Fruit fly (Drosophila melanogaster) ovary, adult (tissue): ENCODE results near the gene Met75Ca.
A peak's percentile ranks its signal among the peaks of the same experiment; 100 is the strongest.
"Not testable (repeated sequence)": the region's sequence is repeated elsewhere in the genome, so short reads cannot be mapped to it uniquely, and the experiment has no call there.

ENCODE experiments used
- CG17801 ChIP-seq: fragments of 200-800 bp; optimal IDR thresholded peaks from 2 replicates; lab custom pipeline; 2019; ENCODE audit warnings: missing biosample characterization, mild to moderate bottlenecking, missing genetic modification characterization, moderate library complexity; ENCODE audit not compliant: partially characterized antibody

Met75Ca gene

DNA sequence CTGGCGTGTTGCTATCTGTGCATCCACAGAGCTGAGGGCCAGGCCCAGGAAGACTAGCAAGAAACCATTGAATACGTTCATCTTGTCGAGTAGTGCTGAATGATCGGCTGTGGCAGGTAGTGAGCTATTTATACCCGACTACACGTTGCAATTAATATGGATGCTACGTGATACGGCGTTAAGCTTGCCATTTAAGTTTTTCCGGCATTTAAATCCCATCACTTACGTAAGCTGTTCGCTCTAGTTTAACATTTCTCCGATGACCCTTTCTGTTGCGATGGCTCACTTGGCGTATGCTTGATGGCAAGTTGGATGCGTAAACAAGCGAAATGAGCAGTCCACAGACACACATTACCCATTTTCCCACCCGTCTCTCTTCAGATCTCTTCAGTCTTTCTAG lies at the start of gene Met75Ca:
Gene Met75Ca (minus strand): TSS at position 101 of the 400 bp plus-strand sequence.
- TF ChIP-seq CG17801 (GFP tag; lab: Kevin White, UChicago): not testable (repeated sequence)

DNA sequence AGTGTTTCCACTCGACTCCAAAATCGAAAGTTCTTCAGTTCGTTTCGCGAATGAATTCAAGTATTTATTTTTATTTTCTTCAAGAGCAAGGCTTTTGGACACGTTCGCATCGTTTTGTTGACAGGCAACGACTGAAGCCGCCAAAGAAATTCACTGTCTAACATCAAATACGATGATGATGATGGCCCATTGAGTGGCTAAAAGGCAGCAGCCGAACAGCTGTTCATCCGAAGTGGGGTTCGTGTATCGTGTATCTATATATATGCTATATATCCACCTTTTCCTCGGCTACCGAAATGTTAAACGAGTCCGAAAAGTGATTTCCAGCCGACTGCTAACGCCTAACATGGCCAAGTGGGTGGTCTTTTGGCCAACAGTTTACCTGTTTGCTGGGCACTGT lies 30.2 kb upstream of the Met75Ca start, which contains the start of gene AstC-R2:
Gene AstC-R2 (minus strand): TSS at position 133 of the 400 bp plus-strand sequence.
- no peak for TF ChIP-seq CG17801 (GFP tag; lab: Kevin White, UChicago)

DNA sequence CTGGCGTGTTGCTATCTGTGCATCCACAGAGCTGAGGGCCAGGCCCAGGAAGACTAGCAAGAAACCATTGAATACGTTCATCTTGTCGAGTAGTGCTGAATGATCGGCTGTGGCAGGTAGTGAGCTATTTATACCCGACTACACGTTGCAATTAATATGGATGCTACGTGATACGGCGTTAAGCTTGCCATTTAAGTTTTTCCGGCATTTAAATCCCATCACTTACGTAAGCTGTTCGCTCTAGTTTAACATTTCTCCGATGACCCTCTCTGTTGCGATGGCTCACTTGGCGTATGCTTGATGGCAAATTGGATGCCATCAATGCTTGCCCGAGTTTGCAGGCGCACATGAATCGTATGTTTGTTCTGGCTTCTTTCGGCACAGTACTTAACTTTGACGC lies 2.7 kb downstream of the Met75Ca start, which contains the start of gene Met75Cb:
Gene Met75Cb (minus strand): TSS at position 101 of the 400 bp plus-strand sequence.
- TF ChIP-seq CG17801 (GFP tag; lab: Kevin White, UChicago): not testable (repeated sequence)

DNA sequence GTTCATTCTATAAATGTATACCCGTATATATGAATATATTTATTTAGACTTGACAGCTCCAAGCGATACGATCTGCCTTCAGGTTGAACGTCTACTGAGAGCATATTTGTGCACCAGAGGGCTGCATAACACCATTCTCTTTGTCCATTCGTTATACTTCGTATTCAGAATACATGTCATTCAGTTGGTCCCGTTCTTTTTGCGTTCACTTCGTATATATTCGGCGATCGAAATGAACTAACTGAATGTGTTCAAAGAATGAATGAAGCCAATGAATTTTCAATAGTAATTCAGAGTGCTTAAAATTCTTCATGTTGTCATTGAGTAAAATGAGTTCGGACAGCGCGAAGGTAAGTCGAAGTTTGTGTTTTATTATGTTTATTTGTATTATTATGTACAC lies 9.1 kb downstream of the Met75Ca start, which contains the start of gene CG4306:
Gene CG4306 (minus strand): TSS at position 101 of the 400 bp plus-strand sequence.
- TF ChIP-seq CG17801 (GFP tag; lab: Kevin White, UChicago): no peak

DNA sequence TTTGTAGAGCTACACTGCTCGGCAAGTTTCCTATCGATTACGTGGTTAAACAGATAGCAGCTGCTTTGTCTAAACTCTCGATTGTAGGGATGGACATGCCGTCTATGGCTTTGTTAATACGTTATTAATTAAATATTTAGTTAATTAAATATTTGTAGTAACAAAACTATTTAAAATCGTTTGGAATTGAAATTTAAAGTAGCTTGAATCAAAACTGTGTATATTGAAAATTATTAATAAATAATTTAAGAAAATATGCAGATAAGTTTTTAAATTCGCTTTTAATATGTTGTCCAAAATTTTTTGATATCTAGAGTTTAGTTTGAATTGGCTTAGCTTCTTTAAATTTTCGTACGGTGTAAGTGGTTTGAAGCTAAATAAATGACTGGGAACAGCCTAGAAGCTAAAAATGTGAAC lies 11.2 kb downstream of the Met75Ca start, which contains the start of gene CG32196:
Gene CG32196 (minus strand): TSS at position 38 of the 417 bp plus-strand sequence.
- TF ChIP-seq CG17801 (GFP tag; lab: Kevin White, UChicago): peak; percentile 82

DNA sequence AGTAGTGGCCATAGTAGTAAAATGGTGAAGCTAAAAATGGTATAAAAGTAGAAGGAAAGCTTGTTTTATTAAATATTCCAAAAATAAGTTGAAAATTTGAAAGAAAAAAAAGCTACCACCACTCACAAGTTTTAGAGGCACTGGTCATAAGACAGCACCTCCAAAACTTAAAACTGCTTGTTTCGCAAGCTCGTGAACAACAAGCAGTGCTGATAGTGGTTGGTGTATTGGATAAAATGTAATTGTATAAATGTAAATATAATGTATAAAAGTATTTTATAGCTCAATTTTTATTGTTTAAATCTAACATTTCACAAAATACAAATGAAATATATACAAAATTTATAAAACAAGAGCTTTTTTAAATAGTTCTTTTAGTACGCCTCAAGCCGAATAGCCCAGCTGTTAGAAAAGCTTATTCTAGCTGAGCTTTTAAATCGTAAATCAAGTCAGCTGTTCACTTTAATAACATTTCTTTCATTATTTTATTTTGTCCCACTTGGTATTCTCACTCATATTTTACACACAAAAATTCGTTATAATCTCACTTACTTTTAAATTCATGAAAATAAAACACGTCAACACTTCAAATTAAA lies 11.8 kb downstream of the Met75Ca start:
- TF ChIP-seq CG17801 (GFP tag; lab: Kevin White, UChicago): no peak

DNA sequence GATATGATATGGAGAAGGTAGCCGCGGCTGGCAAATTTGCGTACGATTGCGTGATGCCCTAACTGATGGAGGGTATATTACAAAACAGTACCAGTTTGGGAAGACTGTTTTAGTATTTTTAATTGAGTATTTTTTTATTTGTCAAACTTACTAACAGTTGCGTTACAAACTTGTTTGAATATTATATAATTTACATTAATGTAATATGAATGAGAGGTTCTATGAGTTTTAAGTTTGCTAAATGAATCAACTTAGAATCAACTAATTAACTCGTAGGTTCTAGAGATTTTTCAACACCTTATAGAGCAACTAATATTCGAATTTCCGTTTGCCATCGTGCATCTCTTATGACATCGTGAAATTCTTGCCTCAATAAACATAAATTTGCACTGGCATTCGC lies 22.5 kb downstream of the Met75Ca start:
- no peak for TF ChIP-seq CG17801 (GFP tag; lab: Kevin White, UChicago)

DNA sequence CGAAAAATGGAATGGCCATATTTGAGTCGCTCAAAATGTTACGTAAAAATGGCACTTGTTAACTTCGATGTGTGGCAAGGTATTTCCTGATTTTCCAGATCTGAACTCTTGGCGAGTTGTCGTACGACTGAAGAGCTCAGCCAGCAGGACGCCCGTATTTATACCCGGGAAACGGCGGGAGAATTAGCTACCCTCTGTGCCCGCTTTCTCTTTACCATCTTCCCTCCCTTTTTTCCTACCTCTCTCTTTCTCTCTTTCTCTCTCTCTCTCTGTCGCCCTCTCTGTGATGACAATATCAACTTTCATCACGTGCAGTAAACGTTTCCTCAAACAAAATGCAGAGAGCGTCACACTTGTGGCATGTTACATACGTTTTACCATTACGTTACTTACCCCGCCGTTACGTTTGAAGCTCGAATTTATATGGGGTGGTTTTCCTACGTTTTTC lies 32.4 kb downstream of the Met75Ca start, which contains the start of gene skl:
Gene skl (minus strand): TSS at position 134 of the 448 bp plus-strand sequence.
- no peak for TF ChIP-seq CG17801 (GFP tag; lab: Kevin White, UChicago)

DNA sequence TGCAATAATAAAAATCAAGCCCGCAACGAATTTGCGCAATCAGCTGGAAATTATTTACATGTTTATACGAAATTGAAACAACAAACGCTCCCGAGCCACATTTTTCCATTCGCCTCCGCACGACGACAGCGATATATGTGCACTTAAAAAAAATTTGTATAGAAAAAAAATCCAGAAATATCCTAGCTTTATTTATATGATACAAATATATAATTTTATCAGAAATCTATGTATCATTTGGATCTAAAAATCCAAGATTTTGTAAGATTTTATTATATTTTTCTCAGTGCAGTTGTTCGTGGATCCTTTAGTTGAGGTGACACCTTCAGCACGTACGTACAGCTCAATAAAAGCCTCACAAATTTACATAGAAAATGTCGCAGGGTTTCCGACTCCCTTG lies 41.6 kb downstream of the Met75Ca start:
- no peak for TF ChIP-seq CG17801 (GFP tag; lab: Kevin White, UChicago)

DNA sequence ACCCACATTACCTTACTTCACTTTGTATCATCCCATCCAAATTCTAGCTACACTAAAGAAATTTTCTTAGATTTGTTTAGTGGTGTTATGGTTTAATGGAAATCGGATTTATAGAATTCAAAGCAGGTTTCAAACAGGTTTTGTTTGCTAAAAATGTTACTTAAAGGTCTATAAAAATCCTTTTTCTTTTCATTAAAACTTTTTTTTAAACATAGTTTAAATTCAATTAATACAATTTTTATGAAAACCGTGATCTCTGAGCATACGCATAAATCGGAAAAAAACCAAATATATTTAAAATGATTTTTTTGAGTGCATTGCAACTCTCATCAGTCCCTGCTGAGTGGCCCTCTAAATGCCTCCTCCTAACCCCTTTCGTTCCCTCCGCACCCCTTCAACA lies 46.9 kb downstream of the Met75Ca start:
- no peak for TF ChIP-seq CG17801 (GFP tag; lab: Kevin White, UChicago)

DNA sequence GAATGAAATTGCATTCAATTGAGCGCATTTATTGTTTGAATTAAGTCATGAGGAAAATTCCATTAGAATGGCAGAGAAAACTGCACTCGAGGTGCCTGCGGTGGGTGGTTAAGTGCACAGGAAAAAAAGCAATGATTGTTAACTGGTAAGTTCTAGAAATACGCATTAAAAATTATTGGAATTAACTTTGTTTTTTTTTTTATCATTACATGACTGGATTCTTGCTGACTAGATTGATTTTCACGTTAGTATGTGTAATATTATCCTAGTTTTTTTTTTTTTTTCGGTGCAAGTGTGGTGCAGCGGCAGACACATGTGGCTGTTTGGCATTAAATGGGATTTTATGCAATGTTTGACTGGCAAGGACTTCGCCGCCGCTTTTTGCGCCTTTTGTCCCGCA lies 49.2 kb downstream of the Met75Ca start:
- no peak for TF ChIP-seq CG17801 (GFP tag; lab: Kevin White, UChicago)
